Worm (Caenorhabditis elegans) whole organism, young adult: ENCODE results near the gene K08B5.1.

Experiments
- B0035.1 ChIP-seq: sonication (generic microtip); optimal IDR thresholded peaks from 2 replicates; lab custom pipeline; 2016; ENCODE audit warnings: missing genetic modification characterization, mild to moderate bottlenecking, missing compliant biosample characterization, missing genotype, missing genetic modification reagents
- C06A6.2 ChIP-seq: fragments of 200-800 bp; sonication (Bioruptor generic); conservative IDR thresholded peaks from 2 replicates; pipeline ENCODE4 v1.3.6; 2022; ENCODE audit warnings: missing genetic modification characterization, missing compliant biosample characterization
- D2030.7 ChIP-seq: fragments of 200-800 bp; sonication (Bioruptor generic); IDR thresholded peaks from 2 replicates; pipeline ENCODE4 v1.3.6; 2022; ENCODE audit warnings: missing genetic modification reagents, missing genetic modification characterization, missing compliant biosample characterization
- F57A8.1 ChIP-seq: fragments of 200-800 bp; sonication (Bioruptor generic); optimal IDR thresholded peaks from 2 replicates; lab custom pipeline; 2018; ENCODE audit warnings: mild to moderate bottlenecking, missing genetic modification characterization, moderate library complexity, missing compliant biosample characterization
- hlh-12 ChIP-seq: sonication (generic microtip); optimal IDR thresholded peaks from 2 replicates; lab custom pipeline; 2016; ENCODE audit warnings: missing genetic modification characterization, missing compliant biosample characterization
- madf-8 ChIP-seq: fragments of 200-800 bp; sonication (Bioruptor generic); conservative IDR thresholded peaks from 2 replicates; pipeline ENCODE4 v1.3.6; 2022; ENCODE audit warnings: missing genetic modification reagents, missing genetic modification characterization, missing compliant biosample characterization
- tbx-9 ChIP-seq: sonication (generic microtip); optimal IDR thresholded peaks from 2 replicates; lab custom pipeline; 2016; ENCODE audit warnings: borderline replicate concordance, missing genetic modification characterization, inconsistent platforms, missing compliant biosample characterization
- unc-130 ChIP-seq: sonication (generic microtip); optimal IDR thresholded peaks from 2 replicates; lab custom pipeline; 2016; ENCODE audit warnings: missing genetic modification reagents, missing genetic modification characterization, missing compliant biosample characterization
- zim-3 ChIP-seq: sonication (generic microtip); optimal IDR thresholded peaks from 2 replicates; lab custom pipeline; 2017; ENCODE audit warnings: mild to moderate bottlenecking, missing genetic modification characterization, moderate library complexity, missing compliant biosample characterization
- ztf-3 ChIP-seq: fragments of 200-800 bp; sonication (Bioruptor generic); optimal IDR thresholded peaks from 2 replicates; lab custom pipeline; 2018; ENCODE audit warnings: mild to moderate bottlenecking, missing genetic modification characterization, missing compliant biosample characterization

- TF ChIP-seq C06A6.2 (GFP tag; lab: Robert Waterston, UW) = no peak
- no peak for TF ChIP-seq B0035.1 (tag; lab: Kevin White, UChicago)
- TF ChIP-seq hlh-12 = no peak
- no peak for TF ChIP-seq tbx-9 (tag; lab: Kevin White, UChicago)
- no peak for TF ChIP-seq F57A8.1 (GFP tag; lab: Kevin White, UChicago)
- TF ChIP-seq D2030.7 (GFP tag; lab: Robert Waterston, UW) = no peak
- no peak for TF ChIP-seq madf-8 (GFP tag; lab: Robert Waterston, UW)
- no peak for TF ChIP-seq ztf-3
- TF ChIP-seq zim-3 = no peak
- TF ChIP-seq unc-130 (GFP tag; lab: Kevin White, UChicago) = no peak
Observed at ce11 chrX:16534564-16534963, 23.7 kb upstream of the K08B5.1 start.
